Fruit fly (Drosophila melanogaster) whole organism, prepupa: ENCODE data around the gene CG7379.
"Not testable (repeated sequence)": the region's sequence is repeated elsewhere in the genome, so short reads cannot be mapped to it uniquely, and the experiment has no call there.

Experiments used
- CG11294 ChIP-seq: fragments of 200-800 bp; sonication (Bioruptor generic); IDR thresholded peaks from 2 replicates; pipeline ENCODE4 v1.3.6; 2022; ENCODE audit warnings: missing biosample characterization, missing genetic modification characterization
- CG3032 ChIP-seq: fragments of 200-800 bp; optimal IDR thresholded peaks from 2 replicates; lab custom pipeline; 2019; ENCODE audit warnings: missing biosample characterization, mild to moderate bottlenecking, missing genetic modification characterization, moderate library complexity
- CG31627 ChIP-seq: fragments of 200-800 bp; sonication (Bioruptor generic); optimal IDR thresholded peaks from 3 replicates; lab custom pipeline; 2016; ENCODE audit warnings: missing biosample characterization, missing genetic modification characterization
- CG32006 ChIP-seq: fragments of 200-800 bp; sonication (Bioruptor generic); optimal IDR thresholded peaks from 3 replicates; lab custom pipeline; 2017; ENCODE audit warnings: missing biosample characterization, mild to moderate bottlenecking, missing genetic modification characterization
- CG4318 ChIP-seq: fragments of 200-800 bp; sonication (Bioruptor generic); optimal IDR thresholded peaks from 3 replicates; lab custom pipeline; 2017; ENCODE audit warnings: missing biosample characterization, mild to moderate bottlenecking, missing genetic modification characterization
- CG6163 ChIP-seq: fragments of 200-800 bp; sonication (Bioruptor generic); IDR thresholded peaks from 3 replicates; pipeline ENCODE4 v1.3.6; 2022; ENCODE audit warnings: missing biosample characterization, missing genetic modification characterization
- CG6276 ChIP-seq: fragments of 200-800 bp; sonication (Bioruptor generic); optimal IDR thresholded peaks from 2 replicates; lab custom pipeline; 2017; ENCODE audit warnings: missing biosample characterization, mild to moderate bottlenecking, missing genetic modification characterization
- CG6808 ChIP-seq: fragments of 200-800 bp; sonication (Bioruptor generic); optimal IDR thresholded peaks from 3 replicates; lab custom pipeline; 2017; ENCODE audit warnings: missing biosample characterization, missing genetic modification characterization, mild to moderate bottlenecking, moderate library complexity, missing genetic modification reagents
- CG7368 ChIP-seq: fragments of 200-800 bp; sonication (Bioruptor generic); optimal IDR thresholded peaks from 3 replicates; lab custom pipeline; 2016; ENCODE audit warnings: missing biosample characterization, missing genetic modification characterization
- CG8119 ChIP-seq: fragments of 200-800 bp; sonication (Bioruptor generic); IDR thresholded peaks from 3 replicates; pipeline ENCODE4 v1.3.6; 2022; ENCODE audit warnings: missing biosample characterization, missing genetic modification characterization
- CG8319 ChIP-seq: fragments of 200-800 bp; sonication (Bioruptor generic); optimal IDR thresholded peaks from 3 replicates; lab custom pipeline; 2016; ENCODE audit warnings: missing biosample characterization, missing genetic modification characterization
- CG8632 ChIP-seq: fragments of 200-800 bp; sonication (Bioruptor generic); optimal IDR thresholded peaks from 3 replicates; lab custom pipeline; 2016; ENCODE audit warnings: missing biosample characterization, missing genetic modification characterization
- Eip78C ChIP-seq: fragments of 200-800 bp; sonication (Bioruptor generic); peaks from one replicate; lab custom pipeline; 2016; ENCODE audit warnings: missing biosample characterization, missing genetic modification characterization
- Ets96B ChIP-seq: fragments of 200-800 bp; optimal IDR thresholded peaks from 2 replicates; lab custom pipeline; 2019; ENCODE audit warnings: missing biosample characterization, mild to moderate bottlenecking, missing genetic modification characterization, moderate library complexity
- Gug ChIP-seq: fragments of 200-800 bp; sonication (Bioruptor generic); IDR thresholded peaks from 2 replicates; pipeline ENCODE4 v1.3.6; 2022; ENCODE audit warnings: missing biosample characterization, missing genetic modification characterization
- Hr39 ChIP-seq: fragments of 200-800 bp; sonication (Bioruptor generic); optimal IDR thresholded peaks from 2 replicates; lab custom pipeline; 2016; ENCODE audit warnings: missing biosample characterization, missing genetic modification characterization
- Hr4 ChIP-seq: fragments of 200-800 bp; sonication (Bioruptor generic); optimal IDR thresholded peaks from 3 replicates; lab custom pipeline; 2016; ENCODE audit warnings: missing biosample characterization, missing genetic modification characterization
- Lpt ChIP-seq: fragments of 200-800 bp; sonication (Bioruptor generic); optimal IDR thresholded peaks from 3 replicates; lab custom pipeline; 2016; ENCODE audit warnings: missing biosample characterization, missing genetic modification characterization
- Met ChIP-seq: fragments of 200-800 bp; sonication (Bioruptor generic); optimal IDR thresholded peaks from 3 replicates; lab custom pipeline; 2016; ENCODE audit warnings: missing biosample characterization, missing genetic modification characterization
- Sox14 ChIP-seq: fragments of 200-800 bp; sonication (Bioruptor generic); optimal IDR thresholded peaks from 3 replicates; lab custom pipeline; 2016; ENCODE audit warnings: missing biosample characterization, missing genetic modification characterization
- cyc ChIP-seq: fragments of 200-800 bp; sonication (Bioruptor generic); optimal IDR thresholded peaks from 3 replicates; lab custom pipeline; 2016; ENCODE audit warnings: missing biosample characterization, missing genetic modification characterization
- dac ChIP-seq: fragments of 200-800 bp; sonication (Bioruptor generic); optimal IDR thresholded peaks from 2 replicates; lab custom pipeline; 2017; ENCODE audit warnings: missing biosample characterization, mild to moderate bottlenecking, missing genetic modification characterization
- eg ChIP-seq: fragments of 200-800 bp; sonication (Bioruptor generic); IDR thresholded peaks from 3 replicates; pipeline ENCODE4 v1.3.6; 2022; ENCODE audit warnings: missing biosample characterization, missing genetic modification characterization
- fd59A ChIP-seq: fragments of 200-800 bp; sonication (Bioruptor generic); optimal IDR thresholded peaks from 2 replicates; lab custom pipeline; 2017; ENCODE audit warnings: missing biosample characterization, mild to moderate bottlenecking, missing genetic modification characterization, missing genetic modification reagents
- fd85E ChIP-seq: fragments of 200-800 bp; sonication (Bioruptor generic); optimal IDR thresholded peaks from 3 replicates; lab custom pipeline; 2016; ENCODE audit warnings: missing biosample characterization, missing genetic modification characterization
- fkh ChIP-seq: fragments of 200-800 bp; sonication (Bioruptor generic); optimal IDR thresholded peaks from 3 replicates; lab custom pipeline; 2017; ENCODE audit warnings: missing biosample characterization, mild to moderate bottlenecking, missing genetic modification characterization, moderate library complexity
- net ChIP-seq: fragments of 200-800 bp; sonication (Bioruptor generic); optimal IDR thresholded peaks from 3 replicates; lab custom pipeline; 2016; ENCODE audit warnings: missing biosample characterization, missing genetic modification characterization
- salr ChIP-seq, 2 experiments: fragments of 200-800 bp; sonication (Bioruptor generic); optimal IDR thresholded peaks; 3 replicates each; lab custom pipeline; 2016 to 2018; ENCODE audit warnings: missing biosample characterization in 2 of 2, missing genetic modification characterization in 2 of 2, mild to moderate bottlenecking in 1 of 2
- spab ChIP-seq: fragments of 200-800 bp; sonication (Bioruptor generic); optimal IDR thresholded peaks from 2 replicates; lab custom pipeline; 2017; ENCODE audit warnings: missing biosample characterization, mild to moderate bottlenecking, missing genetic modification characterization, missing genetic modification reagents
- ss ChIP-seq, 2 experiments: fragments of 200-800 bp; sonication (Bioruptor generic); optimal IDR thresholded peaks; 2 replicates in 1 of 2; 3 replicates in 1 of 2; lab custom pipeline; 2017 to 2018; ENCODE audit warnings: mild to moderate bottlenecking in 2 of 2, missing biosample characterization in 2 of 2, missing genetic modification characterization in 2 of 2, moderate library complexity in 1 of 2
- topi ChIP-seq: fragments of 200-800 bp; sonication (Bioruptor generic); optimal IDR thresholded peaks from 3 replicates; lab custom pipeline; 2016; ENCODE audit warnings: missing biosample characterization, missing genetic modification characterization
- vri ChIP-seq: fragments of 200-800 bp; sonication (Bioruptor generic); optimal IDR thresholded peaks from 3 replicates; lab custom pipeline; 2016; ENCODE audit warnings: missing biosample characterization, mild to moderate bottlenecking, missing genetic modification characterization

Gene CG7379

dm6 chr3R:17774538-17774937 is 23.6 kb downstream of the CG7379 start (continued):
- TF ChIP-seq fd59A (GFP tag; lab: Kevin White, UChicago) (no peak), Hr39 (GFP tag; lab: Kevin White, UChicago) (no peak), topi (no peak), eg (GFP tag; lab: Robert Waterston, UW) (no peak), cyc (no peak), Eip78C (GFP tag; lab: Kevin White, UChicago) (peak; percentile 38), spab (GFP tag; lab: Kevin White, UChicago) (no peak), Met (no peak), dac (GFP tag; lab: Kevin White, UChicago) (no peak), CG32006 (GFP tag; lab: Kevin White, UChicago) (peak; percentile 47)

dm6 chr3R:17773893-17774292 is 24.2 kb downstream of the CG7379 start:
- TF ChIP-seq Ets96B (tag; lab: Kevin White, UChicago), result no peak
- TF ChIP-seq spab (GFP tag; lab: Kevin White, UChicago), result no peak
- no peak for TF ChIP-seq Lpt (GFP tag; lab: Kevin White, UChicago)
- TF ChIP-seq fd85E (GFP tag; lab: Kevin White, UChicago), result no peak
- no peak for TF ChIP-seq CG11294
- no peak for TF ChIP-seq CG31627 (GFP tag; lab: Kevin White, UChicago)
- no peak for TF ChIP-seq net
- TF ChIP-seq Gug (GFP tag; lab: Robert Waterston, UW), result no peak
- no peak for TF ChIP-seq vri
- TF ChIP-seq ss (GFP tag; optimal IDR thresholded peaks at IDR 0.05; lab: Kevin White, UChicago), result no peak
- no peak for TF ChIP-seq CG3032
- TF ChIP-seq CG8319 (GFP tag; lab: Kevin White, UChicago), result no peak
- TF ChIP-seq CG7368 (GFP tag; lab: Kevin White, UChicago), result no peak
- no peak for TF ChIP-seq CG8632
- no peak for TF ChIP-seq Hr4
- TF ChIP-seq CG6163, result no peak
- no peak for TF ChIP-seq Hr39 (GFP tag; lab: Kevin White, UChicago)
- no peak for TF ChIP-seq eg (GFP tag; lab: Robert Waterston, UW)
- TF ChIP-seq, all 60 proteins: peak for 0

- TF ChIP-seq CG8632; salr (GFP tag; optimal IDR thresholded peaks at IDR 0.05; lab: Kevin White, UChicago); Sox14 (GFP tag; lab: Kevin White, UChicago): not testable (repeated sequence)
Measured at dm6 chr3R:17763088-17763487, 35.0 kb downstream of the CG7379 start, which contains the start of gene TyrR. TyrR (minus strand) TSS chr3R:17763188.

- TF ChIP-seq CG6808 (GFP tag; lab: Kevin White, UChicago), result no peak
- TF ChIP-seq CG4318 (GFP tag; lab: Kevin White, UChicago), result no peak
- TF ChIP-seq CG6276 (GFP tag; lab: Kevin White, UChicago), result no peak
- TF ChIP-seq CG8119 (GFP tag; lab: Robert Waterston, UW), result no peak
Measured at dm6 chr3R:17762261-17762660, 35.8 kb downstream of the CG7379 start.

dm6 chr3R:17759773-17760476 is 38.2 kb downstream of the CG7379 start:
- peak; percentile 86 for TF ChIP-seq fkh (GFP tag; lab: Kevin White, UChicago)
- no peak for TF ChIP-seq CG8632
- TF ChIP-seq, all 60 proteins: peak for 1

dm6 chr3R:17758905-17759304 is 39.2 kb downstream of the CG7379 start:
- TF ChIP-seq fkh (GFP tag; lab: Kevin White, UChicago), result peak; percentile 55
- no peak for TF ChIP-seq ss (GFP tag; optimal IDR thresholded peaks at IDR 0.05; lab: Kevin White, UChicago)
- TF ChIP-seq, all 60 proteins: peak for 1
